Worm (Caenorhabditis elegans): ENCODE results near the gene Y42H9AR.2.
A peak's percentile ranks its signal among the peaks of the same experiment; 100 is the strongest.

DNA sequence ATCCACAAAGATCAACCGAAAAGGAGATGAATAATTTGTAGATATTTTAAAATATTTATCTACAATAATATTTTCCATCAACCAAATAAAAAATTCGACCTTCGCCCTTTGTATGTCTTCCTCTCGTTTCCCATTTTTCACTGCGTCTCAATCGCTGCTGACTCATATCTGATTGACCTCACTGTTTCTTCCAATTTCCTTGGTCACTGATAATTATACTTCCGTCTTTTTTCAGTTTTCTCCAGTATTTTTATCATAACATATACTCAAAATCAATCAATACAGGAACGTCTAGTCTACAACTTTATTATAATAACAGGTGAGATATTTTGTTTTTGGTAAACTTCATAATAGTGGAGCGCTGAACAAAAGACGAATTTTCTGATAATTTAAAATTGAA is 39.3 kb downstream of the Y42H9AR.2 start, which contains the start of gene pmk-3:
- TF ChIP-seq him-1 (tag; optimal IDR thresholded peaks at IDR 0.05) (no peak), W03F9.2 (tag; optimal IDR thresholded peaks at IDR 0.05) (peak; percentile 5), dao-5 (tag; optimal IDR thresholded peaks at IDR 0.05) (no peak)

Measured in whole organism, L4/young adult.